Fruit fly (Drosophila melanogaster) whole organism, prepupa: ENCODE results near the gene Nplp3.

Experiments used
- Blimp-1 ChIP-seq: fragments of 200-800 bp; sonication (Bioruptor generic); optimal IDR thresholded peaks from 3 replicates; lab custom pipeline; 2017; ENCODE audit warnings: missing biosample characterization, missing genetic modification characterization, mild to moderate bottlenecking, moderate library complexity, missing genetic modification reagents
- CG10631 ChIP-seq: fragments of 200-800 bp; sonication (Bioruptor generic); optimal IDR thresholded peaks from 2 replicates; lab custom pipeline; 2016; ENCODE audit warnings: missing biosample characterization, missing genetic modification characterization
- CG10669 ChIP-seq: fragments of 200-800 bp; sonication (Bioruptor generic); optimal IDR thresholded peaks from 3 replicates; lab custom pipeline; 2018; ENCODE audit warnings: missing biosample characterization, mild to moderate bottlenecking, missing genetic modification characterization, moderate library complexity
- CG16779 ChIP-seq: fragments of 200-800 bp; sonication (Bioruptor generic); optimal IDR thresholded peaks from 3 replicates; lab custom pipeline; 2017; ENCODE audit warnings: missing biosample characterization, mild to moderate bottlenecking, missing genetic modification characterization
- CG31627 ChIP-seq: fragments of 200-800 bp; sonication (Bioruptor generic); optimal IDR thresholded peaks from 3 replicates; lab custom pipeline; 2016; ENCODE audit warnings: missing biosample characterization, missing genetic modification characterization
- CG32006 ChIP-seq: fragments of 200-800 bp; sonication (Bioruptor generic); optimal IDR thresholded peaks from 3 replicates; lab custom pipeline; 2017; ENCODE audit warnings: missing biosample characterization, mild to moderate bottlenecking, missing genetic modification characterization
- CG3919 ChIP-seq: fragments of 200-800 bp; sonication (Bioruptor generic); optimal IDR thresholded peaks from 3 replicates; lab custom pipeline; 2016; ENCODE audit warnings: missing biosample characterization, missing genetic modification characterization
- CG4318 ChIP-seq: fragments of 200-800 bp; sonication (Bioruptor generic); optimal IDR thresholded peaks from 3 replicates; lab custom pipeline; 2017; ENCODE audit warnings: missing biosample characterization, mild to moderate bottlenecking, missing genetic modification characterization
- CG6163 ChIP-seq: fragments of 200-800 bp; sonication (Bioruptor generic); IDR thresholded peaks from 3 replicates; pipeline ENCODE4 v1.3.6; 2022; ENCODE audit warnings: missing biosample characterization, missing genetic modification characterization
- CG6792 ChIP-seq: fragments of 200-800 bp; sonication (Bioruptor generic); optimal IDR thresholded peaks from 3 replicates; lab custom pipeline; 2016; ENCODE audit warnings: missing biosample characterization, missing genetic modification characterization
- CG8119 ChIP-seq: fragments of 200-800 bp; sonication (Bioruptor generic); IDR thresholded peaks from 3 replicates; pipeline ENCODE4 v1.3.6; 2022; ENCODE audit warnings: missing biosample characterization, missing genetic modification characterization
- CG9139 ChIP-seq: fragments of 200-800 bp; sonication (Bioruptor generic); optimal IDR thresholded peaks from 3 replicates; lab custom pipeline; 2017; ENCODE audit warnings: missing biosample characterization, mild to moderate bottlenecking, missing genetic modification characterization
- Eip75B ChIP-seq: fragments of 200-800 bp; sonication (Bioruptor generic); optimal IDR thresholded peaks from 3 replicates; lab custom pipeline; 2016; ENCODE audit warnings: missing biosample characterization, missing genetic modification characterization
- Eip93F ChIP-seq: fragments of 200-800 bp; sonication (Bioruptor generic); optimal IDR thresholded peaks from 2 replicates; lab custom pipeline; 2016; ENCODE audit warnings: missing biosample characterization, mild to moderate bottlenecking, missing genetic modification characterization
- Ets96B ChIP-seq: fragments of 200-800 bp; optimal IDR thresholded peaks from 2 replicates; lab custom pipeline; 2019; ENCODE audit warnings: missing biosample characterization, mild to moderate bottlenecking, missing genetic modification characterization, moderate library complexity
- Hr39 ChIP-seq: fragments of 200-800 bp; sonication (Bioruptor generic); optimal IDR thresholded peaks from 2 replicates; lab custom pipeline; 2016; ENCODE audit warnings: missing biosample characterization, missing genetic modification characterization
- Met ChIP-seq: fragments of 200-800 bp; sonication (Bioruptor generic); optimal IDR thresholded peaks from 3 replicates; lab custom pipeline; 2016; ENCODE audit warnings: missing biosample characterization, missing genetic modification characterization
- OdsH ChIP-seq: fragments of 200-800 bp; sonication (Bioruptor generic); optimal IDR thresholded peaks from 3 replicates; lab custom pipeline; 2016; ENCODE audit warnings: missing biosample characterization, missing genetic modification characterization
- Sox102F ChIP-seq: fragments of 200-800 bp; sonication (Bioruptor generic); optimal IDR thresholded peaks from 2 replicates; lab custom pipeline; 2016; ENCODE audit warnings: missing biosample characterization, mild to moderate bottlenecking, missing genetic modification characterization
- dsx ChIP-seq: fragments of 200-800 bp; optimal IDR thresholded peaks from 3 replicates; lab custom pipeline; 2019; ENCODE audit warnings: missing biosample characterization, mild to moderate bottlenecking, missing genetic modification characterization, moderate library complexity; ENCODE audit not compliant: poor library complexity, severe bottlenecking
- esn ChIP-seq: fragments of 200-800 bp; sonication (Bioruptor generic); optimal IDR thresholded peaks from 2 replicates; lab custom pipeline; 2016; ENCODE audit warnings: missing biosample characterization, mild to moderate bottlenecking, missing genetic modification characterization, moderate library complexity
- fkh ChIP-seq: fragments of 200-800 bp; sonication (Bioruptor generic); optimal IDR thresholded peaks from 3 replicates; lab custom pipeline; 2017; ENCODE audit warnings: missing biosample characterization, mild to moderate bottlenecking, missing genetic modification characterization, moderate library complexity
- salr ChIP-seq, 2 experiments: fragments of 200-800 bp; sonication (Bioruptor generic); optimal IDR thresholded peaks; 3 replicates each; lab custom pipeline; 2016 to 2018; ENCODE audit warnings: missing biosample characterization in 2 of 2, missing genetic modification characterization in 2 of 2, mild to moderate bottlenecking in 1 of 2
- spab ChIP-seq: fragments of 200-800 bp; sonication (Bioruptor generic); optimal IDR thresholded peaks from 2 replicates; lab custom pipeline; 2017; ENCODE audit warnings: missing biosample characterization, mild to moderate bottlenecking, missing genetic modification characterization, missing genetic modification reagents
- ss ChIP-seq, 2 experiments: fragments of 200-800 bp; sonication (Bioruptor generic); optimal IDR thresholded peaks; 2 replicates in 1 of 2; 3 replicates in 1 of 2; lab custom pipeline; 2017 to 2018; ENCODE audit warnings: mild to moderate bottlenecking in 2 of 2, missing biosample characterization in 2 of 2, missing genetic modification characterization in 2 of 2, moderate library complexity in 1 of 2
- svp ChIP-seq: fragments of 200-800 bp; sonication (Bioruptor generic); peaks from one replicate; lab custom pipeline; 2016; ENCODE audit warnings: missing biosample characterization, missing genetic modification characterization
- topi ChIP-seq: fragments of 200-800 bp; sonication (Bioruptor generic); optimal IDR thresholded peaks from 3 replicates; lab custom pipeline; 2016; ENCODE audit warnings: missing biosample characterization, missing genetic modification characterization

Gene Nplp3

dm6 chr3L:16290850-16291249 lies 27.0 kb upstream of the Nplp3 start, which contains the start of gene CG13045:
CG13045 (minus strand) TSS chr3L:16290950.
- TF ChIP-seq OdsH (GFP tag; lab: Kevin White, UChicago) (no peak), spab (GFP tag; lab: Kevin White, UChicago) (no peak), ss (GFP tag; optimal IDR thresholded peaks at IDR 0.05; lab: Kevin White, UChicago) (no peak), CG16779 (no peak), CG4318 (GFP tag; lab: Kevin White, UChicago) (no peak), CG32006 (GFP tag; lab: Kevin White, UChicago) (no peak), esn (GFP tag; lab: Kevin White, UChicago) (no peak), Met (no peak), Eip75B (GFP tag; lab: Kevin White, UChicago) (no peak), CG10631 (GFP tag; lab: Kevin White, UChicago) (no peak)
- TF ChIP-seq, all 60 proteins: peak for 0

dm6 chr3L:16291678-16292077 lies 26.1 kb upstream of the Nplp3 start:
- TF ChIP-seq CG3919, result peak; percentile 22
- 0 out of 3 replicates have a peak, but pooled peaks have one; percentile 30 for TF ChIP-seq CG6163
- TF ChIP-seq Blimp-1 (GFP tag; lab: Kevin White, UChicago), result no peak

- TF ChIP-seq Eip93F (GFP tag; lab: Kevin White, UChicago) (no peak), CG9139 (no peak)
Measured at dm6 chr3L:16295447-16295846, 22.4 kb upstream of the Nplp3 start, which contains the start of gene CG4962. CG4962 (minus strand) TSS chr3L:16295547.

dm6 chr3L:16301153-16301552 lies 16.7 kb upstream of the Nplp3 start, which contains the start of gene CG4982:
CG4982 (plus strand) TSS chr3L:16301453.
- TF ChIP-seq dsx (GFP tag; lab: Kevin White, UChicago) (no peak), Blimp-1 (GFP tag; lab: Kevin White, UChicago) (no peak), topi (GFP tag; lab: Kevin White, UChicago) (no peak), CG9139 (no peak), Ets96B (no peak), salr (GFP tag; optimal IDR thresholded peaks at IDR 0.05; lab: Kevin White, UChicago) (no peak), CG8119 (GFP tag; lab: Robert Waterston, UW) (no peak), svp (GFP tag; lab: Kevin White, UChicago) (no peak)
- TF ChIP-seq, all 60 proteins: peak for 0

dm6 chr3L:16303078-16303477 lies 14.7 kb upstream of the Nplp3 start, which contains the start of gene CG13044:
CG13044 (minus strand) TSS chr3L:16303178.
- TF ChIP-seq CG10669 (no peak), Blimp-1 (GFP tag; lab: Kevin White, UChicago) (peak; percentile 41)

dm6 chr3L:16303982-16304381 lies 13.8 kb upstream of the Nplp3 start, which contains the start of gene CG43249:
CG43249 (plus strand) TSS chr3L:16304282.
- TF ChIP-seq Hr39 (GFP tag; lab: Kevin White, UChicago) (no peak), fkh (GFP tag; lab: Kevin White, UChicago) (no peak), CG6792 (GFP tag; lab: Kevin White, UChicago) (no peak), CG31627 (GFP tag; lab: Kevin White, UChicago) (no peak), Sox102F (GFP tag; lab: Kevin White, UChicago) (no peak), dsx (GFP tag; lab: Kevin White, UChicago) (no peak)
